Worm (Caenorhabditis elegans) whole organism, L3 larva: ENCODE data around the gene Y70C5A.3.
A peak's percentile ranks its signal among the peaks of the same experiment; 100 is the strongest.
"Not testable (repeated sequence)": the region's sequence is repeated elsewhere in the genome, so short reads cannot be mapped to it uniquely, and the experiment has no call there.

Source experiments
- R02D3.7 ChIP-seq: fragments of 150-350 bp; optimal IDR thresholded peaks from 2 replicates; lab custom pipeline; 2014; ENCODE audit warnings: missing biosample characterization, missing genetic modification characterization
- ama-1 ChIP-seq: fragments of 150-350 bp; optimal IDR thresholded peaks from 2 replicates; lab custom pipeline; 2018
- ceh-16 ChIP-seq: sonication (generic microtip); optimal IDR thresholded peaks from 2 replicates; lab custom pipeline; 2017; ENCODE audit warnings: missing biosample characterization, missing genetic modification characterization
- ceh-28 ChIP-seq: fragments of 150-350 bp; optimal IDR thresholded peaks from 2 replicates; lab custom pipeline; 2014; ENCODE audit warnings: missing biosample characterization, missing genetic modification reagents, missing genetic modification characterization
- ceh-82 ChIP-seq: fragments of 150-350 bp; optimal IDR thresholded peaks from 2 replicates; lab custom pipeline; 2014; ENCODE audit warnings: missing biosample characterization, missing genetic modification characterization
- ceh-9 ChIP-seq: sonication (generic microtip); optimal IDR thresholded peaks from 2 replicates; lab custom pipeline; 2018; ENCODE audit warnings: missing biosample characterization, missing genetic modification characterization
- daf-12 ChIP-seq: fragments of 150-350 bp; optimal IDR thresholded peaks from 2 replicates; lab custom pipeline; 2014; ENCODE audit warnings: missing biosample characterization, missing genetic modification reagents, missing genetic modification characterization
- egl-27 ChIP-seq: sonication (generic microtip); optimal IDR thresholded peaks from 4 replicates; lab custom pipeline; 2017; ENCODE audit warnings: missing biosample characterization, missing genetic modification reagents, missing genetic modification characterization
- egl-5 ChIP-seq: fragments of 150-350 bp; optimal IDR thresholded peaks from 2 replicates; lab custom pipeline; 2017; ENCODE audit warnings: missing biosample characterization, missing genetic modification reagents, missing genetic modification characterization, inconsistent platforms
- elt-1 ChIP-seq: fragments of 150-350 bp; optimal IDR thresholded peaks from 2 replicates; lab custom pipeline; 2014; ENCODE audit warnings: missing biosample characterization, missing genetic modification characterization
- elt-2 ChIP-seq: sonication (generic microtip); optimal IDR thresholded peaks from 2 replicates; lab custom pipeline; 2016; ENCODE audit warnings: missing genetic modification reagents, mild to moderate bottlenecking, missing genetic modification characterization, missing compliant biosample characterization
- elt-3 ChIP-seq, 3 experiments: fragments of 150-350 bp in 1 of 3; sonication (generic microtip) in 2 of 3; optimal IDR thresholded peaks; 2 replicates in 2 of 3; 4 replicates in 1 of 3; lab custom pipeline; 2014 to 2017; ENCODE audit warnings: missing biosample characterization in 3 of 3, missing genetic modification characterization in 3 of 3
- fos-1 ChIP-seq: fragments of 150-350 bp; optimal IDR thresholded peaks from 2 replicates; lab custom pipeline; 2014; ENCODE audit warnings: missing biosample characterization, missing genetic modification characterization
- jun-1 ChIP-seq: fragments of 150-350 bp; optimal IDR thresholded peaks from 2 replicates; lab custom pipeline; 2014; ENCODE audit warnings: missing biosample characterization, missing genetic modification reagents, missing genetic modification characterization
- lin-15B ChIP-seq: fragments of 150-350 bp; optimal IDR thresholded peaks from 2 replicates; lab custom pipeline; 2014; ENCODE audit warnings: missing biosample characterization, missing genetic modification characterization
- lin-39 ChIP-seq: fragments of 150-350 bp; optimal IDR thresholded peaks from 2 replicates; lab custom pipeline; 2018; ENCODE audit warnings: missing biosample characterization, missing genetic modification reagents, missing genetic modification characterization
- lsy-12 ChIP-seq: sonication (generic microtip); optimal IDR thresholded peaks from 2 replicates; lab custom pipeline; 2016; ENCODE audit warnings: mild to moderate bottlenecking, missing genetic modification characterization, missing compliant biosample characterization
- mdl-1 ChIP-seq: fragments of 150-350 bp; optimal IDR thresholded peaks from 2 replicates; lab custom pipeline; 2014; ENCODE audit warnings: missing biosample characterization, missing genetic modification characterization
- mml-1 ChIP-seq: fragments of 150-350 bp; sonication (generic microtip); optimal IDR thresholded peaks from 3 replicates; lab custom pipeline; 2014; ENCODE audit warnings: missing biosample characterization, missing genetic modification characterization
- nfya-1 ChIP-seq: sonication (generic microtip); optimal IDR thresholded peaks from 2 replicates; lab custom pipeline; 2017; ENCODE audit warnings: missing genetic modification characterization, mild to moderate bottlenecking, missing compliant biosample characterization, antibody characterized with exemption, moderate library complexity; ENCODE audit not compliant: insufficient read depth
- nhr-11 ChIP-seq: fragments of 150-350 bp; optimal IDR thresholded peaks from 2 replicates; lab custom pipeline; 2014; ENCODE audit warnings: missing biosample characterization, missing genetic modification characterization
- nhr-23 ChIP-seq: fragments of 150-350 bp; optimal IDR thresholded peaks from 2 replicates; lab custom pipeline; 2014; ENCODE audit warnings: missing biosample characterization, missing genetic modification reagents, missing genetic modification characterization
- nhr-237 ChIP-seq: fragments of 150-350 bp; optimal IDR thresholded peaks from 2 replicates; lab custom pipeline; 2014; ENCODE audit warnings: missing biosample characterization, missing genetic modification characterization
- nhr-77 ChIP-seq: fragments of 150-350 bp; optimal IDR thresholded peaks from 2 replicates; lab custom pipeline; 2014; ENCODE audit warnings: missing biosample characterization, missing genetic modification characterization
- pha-4 ChIP-seq: fragments of 150-350 bp; optimal IDR thresholded peaks from 2 replicates; lab custom pipeline; 2014; ENCODE audit warnings: missing biosample characterization, missing genetic modification reagents, missing genetic modification characterization
- pqm-1 ChIP-seq: fragments of 150-350 bp; optimal IDR thresholded peaks from 2 replicates; lab custom pipeline; 2017; ENCODE audit warnings: missing biosample characterization, missing genetic modification characterization, inconsistent platforms
- sea-2 ChIP-seq: fragments of 150-350 bp; sonication (generic microtip); optimal IDR thresholded peaks from 4 replicates; lab custom pipeline; 2014; ENCODE audit warnings: missing biosample characterization, missing genetic modification reagents, missing genetic modification characterization
- skn-1 ChIP-seq: fragments of 150-350 bp; optimal IDR thresholded peaks from 2 replicates; lab custom pipeline; 2014; ENCODE audit warnings: missing biosample characterization, missing genetic modification characterization
- tbx-2 ChIP-seq: sonication (generic microtip); optimal IDR thresholded peaks from 2 replicates; lab custom pipeline; 2016; ENCODE audit warnings: mild to moderate bottlenecking, missing genetic modification characterization, missing compliant biosample characterization
- unc-39 ChIP-seq: sonication (generic microtip); optimal IDR thresholded peaks from 4 replicates; lab custom pipeline; 2017; ENCODE audit warnings: missing biosample characterization, missing genetic modification characterization
- unc-62 ChIP-seq: fragments of 150-350 bp; sonication (generic microtip); optimal IDR thresholded peaks from 4 replicates; lab custom pipeline; 2014; ENCODE audit warnings: missing biosample characterization, missing genetic modification reagents, missing genetic modification characterization
- ztf-11 ChIP-seq: fragments of 150-350 bp; optimal IDR thresholded peaks from 2 replicates; lab custom pipeline; 2014; ENCODE audit warnings: missing biosample characterization, missing genetic modification characterization

Y70C5A.3 gene

ce11 chrV:16620874-16621273 lies at the start of gene Y70C5A.3:
TSS of gene Y70C5A.3 (minus strand) at chrV:16620923.
- TF ChIP-seq tbx-2 (tag; lab: Kevin White, UChicago) (no peak), elt-2 (tag; lab: Kevin White, UChicago) (peak; percentile 60), pqm-1 (tag; lab: Kevin White, UChicago) (peak; percentile 30), lin-39 (tag; lab: Kevin White, UChicago) (no peak), ama-1 (lab: Kevin White, UChicago) (no peak), lsy-12 (tag; lab: Kevin White, UChicago) (no peak), nhr-11 (tag; lab: Kevin White, UChicago) (no peak), pha-4 (tag; lab: Kevin White, UChicago) (peak; percentile 19), nhr-23 (tag; lab: Kevin White, UChicago) (no peak), daf-12 (no peak), elt-3 (tag; optimal IDR thresholded peaks at IDR 0.05; lab: Kevin White, UChicago) (no peak), skn-1 (tag; lab: Kevin White, UChicago) (no peak), ceh-16 (tag; lab: Kevin White, UChicago) (no peak)

ce11 chrV:16668473-16668872 lies 47.8 kb upstream of the Y70C5A.3 start, which contains the start of gene F14F8.9:
TSS of gene F14F8.9 (minus strand) at chrV:16668573.
- TF ChIP-seq egl-27 = no peak
- no peak for TF ChIP-seq ztf-11 (tag; lab: Kevin White, UChicago)
- no peak for TF ChIP-seq ama-1 (lab: Kevin White, UChicago)

ce11 chrV:16666647-16667046 lies 45.9 kb upstream of the Y70C5A.3 start, which contains the start of gene F14F8.14:
TSS of gene F14F8.14 (minus strand) at chrV:16666747.
- no peak for TF ChIP-seq unc-39

- not testable (repeated sequence) for TF ChIP-seq nhr-11 (tag; lab: Kevin White, UChicago); unc-39; ama-1 (lab: Kevin White, UChicago)
Observed at ce11 chrV:16660816-16661215, 40.1 kb upstream of the Y70C5A.3 start, which contains the start of gene Y70C5B.2. TSS of gene Y70C5B.2 (minus strand) at chrV:16660916.

- not testable (repeated sequence) for TF ChIP-seq pqm-1, nhr-23, ceh-9 (tag; lab: Kevin White, UChicago)
- TF ChIP-seq, all 47 proteins: peak for 0; not testable (repeated sequence) for 47
Observed at ce11 chrV:16654242-16654641, 33.5 kb upstream of the Y70C5A.3 start, which contains the start of gene W06G6.15. TSS of gene W06G6.15 (plus strand) at chrV:16654542.

- TF ChIP-seq mml-1 (tag; lab: Kevin White, UChicago); sea-2; mdl-1 (tag; lab: Kevin White, UChicago): not testable (repeated sequence)
Observed at ce11 chrV:16649200-16649599, 28.5 kb upstream of the Y70C5A.3 start, which contains the start of gene W06G6.11. TSS of gene W06G6.11 (minus strand) at chrV:16649300.

- TF ChIP-seq ceh-16 (tag; lab: Kevin White, UChicago) (no peak), elt-2 (tag; lab: Kevin White, UChicago) (peak; percentile 12)
Observed at ce11 chrV:16648317-16649018, 27.7 kb upstream of the Y70C5A.3 start, which contains the start of gene W06G6.20. TSS of gene W06G6.20 (minus strand) at chrV:16648367.

ce11 chrV:16647093-16647492 lies 26.4 kb upstream of the Y70C5A.3 start, which contains the start of gene W06G6.10:
TSS of gene W06G6.10 (minus strand) at chrV:16647193.
- TF ChIP-seq unc-39 (no peak), mdl-1 (tag; lab: Kevin White, UChicago) (no peak), nhr-237 (tag; lab: Kevin White, UChicago) (no peak), ztf-11 (tag; lab: Kevin White, UChicago) (no peak), unc-62 (GFP tag; lab: Kevin White, UChicago) (no peak), fos-1 (tag; lab: Kevin White, UChicago) (no peak), nhr-77 (no peak), ceh-28 (tag; lab: Kevin White, UChicago) (no peak), lin-15B (tag; lab: Kevin White, UChicago) (no peak), egl-5 (tag; lab: Kevin White, UChicago) (no peak), nfya-1 (tag; lab: Kevin White, UChicago) (no peak), ceh-9 (tag; lab: Kevin White, UChicago) (no peak), elt-3 (tag; optimal IDR thresholded peaks at IDR 0.05; lab: Kevin White, UChicago) (no peak), elt-1 (tag; lab: Kevin White, UChicago) (no peak), jun-1 (tag; lab: Kevin White, UChicago) (no peak), ceh-82 (tag; lab: Kevin White, UChicago) (no peak), elt-2 (tag; lab: Kevin White, UChicago) (no peak), R02D3.7 (tag; lab: Kevin White, UChicago) (no peak), lin-39 (tag; lab: Kevin White, UChicago) (no peak), daf-12 (no peak)
